Fruit fly (Drosophila melanogaster): ENCODE data around the gene Pyroxd1.

Gene Pyroxd1

dm6 chr2L:20120388-20121232, 29.4 kb downstream of the Pyroxd1 start (continued):
- TF ChIP-seq CG11723 (GFP tag; optimal IDR thresholded peaks at IDR 0.05) (peak; percentile 19), CG6654 (GFP tag; optimal IDR thresholded peaks at IDR 0.05) (peak; percentile 53), CG15479 (GFP tag; optimal IDR thresholded peaks at IDR 0.05) (no peak), Med (GFP tag) (peak; percentile 99), ap (GFP tag; IDR thresholded peaks at IDR 0.05) (peak; percentile 87), crc (GFP tag; optimal IDR thresholded peaks at IDR 0.05) (peak; percentile 61), D (optimal IDR thresholded peaks at IDR 0.05) (no peak), D (GFP tag; optimal IDR thresholded peaks at IDR 0.05) (peak; percentile 57), hkb (optimal IDR thresholded peaks at IDR 0.05) (peak; percentile 80), hkb (GFP tag; IDR thresholded peaks at IDR 0.05) (no peak; the same call in 1 of the 2 replicates), Bteb2 (GFP tag; optimal IDR thresholded peaks at IDR 0.05) (peak; percentile 69), CG7839 (tag; optimal IDR thresholded peaks at IDR 0.05) (peak; percentile 87), bcd (GFP tag; optimal IDR thresholded peaks at IDR 0.05) (peak; percentile 86), ERR (GFP tag; optimal IDR thresholded peaks at IDR 0.05) (peak; percentile 59), Hr39 (optimal IDR thresholded peaks at IDR 0.05) (no peak), inv (GFP tag; IDR thresholded peaks at IDR 0.05; ENCODE audit: partially characterized antibody) (peak; percentile 67), CG1233 (GFP tag; optimal IDR thresholded peaks at IDR 0.05) (peak; percentile 71), CG10654 (GFP tag; optimal IDR thresholded peaks at IDR 0.05) (peak; percentile 89), Hr78 (GFP tag; optimal IDR thresholded peaks at IDR 0.05) (no peak), Ssrp (tag; optimal IDR thresholded peaks at IDR 0.05) (peak; percentile 61), GATAe (GFP tag; conservative IDR thresholded peaks at IDR 0.05) (no peak; the same call in 1 of the 2 replicates), CG4404 (GFP tag; IDR thresholded peaks at IDR 0.05) (peak; percentile 79), CG7372 (GFP tag; IDR thresholded peaks at IDR 0.05) (peak; percentile 79), cas (GFP tag; IDR thresholded peaks at IDR 0.05) (peak; percentile 30; the same call in 1 of the 2 replicates), Sox102F (GFP tag; optimal IDR thresholded peaks at IDR 0.05) (peak; percentile 88), NC2β (GFP tag; optimal IDR thresholded peaks at IDR 0.05) (peak; percentile 94), D19B (GFP tag; optimal IDR thresholded peaks at IDR 0.05) (peak; percentile 37), nom (GFP tag; optimal IDR thresholded peaks at IDR 0.05) (no peak), CG11695 (GFP tag; IDR thresholded peaks at IDR 0.05) (no peak), nmo (GFP tag; optimal IDR thresholded peaks at IDR 0.05) (peak; percentile 81), Side (GFP tag; optimal IDR thresholded peaks at IDR 0.05) (peak; percentile 86), disco-r (GFP tag; optimal IDR thresholded peaks at IDR 0.05) (peak; percentile 85), dmrt11E (tag; optimal IDR thresholded peaks at IDR 0.05) (peak; percentile 72), CG9215 (GFP tag; IDR thresholded peaks at IDR 0.05) (peak; percentile 86), toy (GFP tag; IDR thresholded peaks at IDR 0.05) (peak; percentile 22; the same call in 1 of the 2 replicates), sqz (GFP tag; optimal IDR thresholded peaks at IDR 0.05) (peak; percentile 68), CG3838 (GFP tag; optimal IDR thresholded peaks at IDR 0.05) (peak; percentile 41), CG13287 (GFP tag; IDR thresholded peaks at IDR 0.05; ENCODE audit: partially characterized antibody) (peak; percentile 77), CG15269 (tag; optimal IDR thresholded peaks at IDR 0.05) (peak; percentile 57), wdn (GFP tag; IDR thresholded peaks at IDR 0.05) (peak; percentile 76), gem (tag; optimal IDR thresholded peaks at IDR 0.05) (peak; percentile 83), Nf-YA (GFP tag; IDR thresholded peaks at IDR 0.05) (peak; percentile 78), sima (GFP tag; optimal IDR thresholded peaks at IDR 0.05) (peak; percentile 5), CG2678 (tag; optimal IDR thresholded peaks at IDR 0.05) (peak; percentile 74), CG10321 (GFP tag; IDR thresholded peaks at IDR 0.05) (peak; percentile 29; the same call in 1 of the 2 replicates), en (GFP tag; optimal IDR thresholded peaks at IDR 0.05) (peak; percentile 87), eve (GFP tag; optimal IDR thresholded peaks at IDR 0.05) (peak in 1 of 2 experiments; percentile 89), CG43689 (GFP tag; IDR thresholded peaks at IDR 0.05) (peak; percentile 60), hb (GFP tag; IDR thresholded peaks at IDR 0.05; ENCODE audit: partially characterized antibody) (no peak; the same call in 1 of the 3 replicates)
